Worm (Caenorhabditis elegans) whole organism, L2 larva: ENCODE results near the gene stc-1.

ENCODE experiments used
- Y55F3AM.14 ChIP-seq: fragments of 200-800 bp; sonication (Bioruptor generic); optimal IDR thresholded peaks from 2 replicates; lab custom pipeline; 2018; ENCODE audit warnings: mild to moderate bottlenecking, missing genetic modification characterization, missing compliant biosample characterization
- aly-2 ChIP-seq: fragments of 150-350 bp; optimal IDR thresholded peaks from 2 replicates; lab custom pipeline; 2014; ENCODE audit warnings: missing biosample characterization, missing genetic modification characterization
- blmp-1 ChIP-seq: sonication (generic microtip); optimal IDR thresholded peaks from 2 replicates; lab custom pipeline; 2017; ENCODE audit warnings: missing genetic modification characterization, mild to moderate bottlenecking, missing compliant biosample characterization, antibody characterized with exemption, moderate library complexity; ENCODE audit not compliant: insufficient read depth
- ceh-16 ChIP-seq: fragments of 150-350 bp; optimal IDR thresholded peaks from 2 replicates; lab custom pipeline; 2014; ENCODE audit warnings: missing biosample characterization, missing genetic modification characterization
- ceh-82 ChIP-seq: fragments of 150-350 bp; optimal IDR thresholded peaks from 2 replicates; lab custom pipeline; 2014; ENCODE audit warnings: missing biosample characterization, missing genetic modification characterization
- dmd-4 ChIP-seq: sonication (generic microtip); optimal IDR thresholded peaks from 2 replicates; lab custom pipeline; 2017; ENCODE audit warnings: missing biosample characterization, missing genetic modification characterization
- gmeb-1 ChIP-seq: fragments of 150-350 bp; optimal IDR thresholded peaks from 2 replicates; lab custom pipeline; 2014; ENCODE audit warnings: missing biosample characterization, missing genetic modification characterization
- nhr-10 ChIP-seq: sonication (generic microtip); optimal IDR thresholded peaks from 2 replicates; lab custom pipeline; 2017; ENCODE audit warnings: missing biosample characterization, missing genetic modification characterization
- nhr-12 ChIP-seq: fragments of 150-350 bp; optimal IDR thresholded peaks from 2 replicates; lab custom pipeline; 2014; ENCODE audit warnings: missing biosample characterization, missing genetic modification characterization
- nhr-77 ChIP-seq: fragments of 150-350 bp; optimal IDR thresholded peaks from 2 replicates; lab custom pipeline; 2014; ENCODE audit warnings: missing biosample characterization, missing genetic modification characterization
- snpc-4 ChIP-seq: fragments of 150-350 bp; optimal IDR thresholded peaks from 2 replicates; lab custom pipeline; 2014; ENCODE audit warnings: missing biosample characterization, missing genetic modification characterization
- zag-1 ChIP-seq: fragments of 150-350 bp; optimal IDR thresholded peaks from 2 replicates; lab custom pipeline; 2014; ENCODE audit warnings: missing biosample characterization, missing genetic modification characterization

DNA sequence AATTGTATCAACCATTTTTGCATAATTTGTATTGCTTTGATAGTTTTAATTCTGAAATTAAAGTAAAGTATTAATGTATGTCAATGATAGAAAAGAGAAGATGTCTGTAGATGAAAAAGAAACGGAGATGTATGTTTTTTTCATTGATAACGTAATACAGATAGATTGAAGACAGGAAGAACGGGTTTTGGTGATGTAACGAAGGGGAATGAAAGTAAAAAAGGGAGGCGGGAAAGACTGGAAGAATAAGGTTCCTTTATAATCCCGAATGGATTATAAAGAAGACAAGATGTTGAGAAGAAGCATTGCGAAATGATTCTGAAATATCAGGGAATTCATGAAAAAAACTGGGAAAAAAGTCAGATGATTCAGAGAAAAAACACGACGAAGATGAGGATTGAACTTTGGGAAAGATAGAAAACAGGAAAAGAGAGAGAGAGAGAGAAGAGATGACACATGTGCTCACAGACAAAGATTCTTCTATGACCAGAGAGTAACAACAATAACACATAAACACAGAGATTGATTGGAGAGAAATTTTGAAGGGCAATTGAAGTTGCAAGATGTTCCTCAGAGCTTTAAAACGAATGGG is 19.2 kb upstream of the stc-1 start, which contains the start of gene F54C9.11:
- TF ChIP-seq nhr-12 (tag; lab: Kevin White, UChicago) (no peak), zag-1 (peak; percentile 15), gmeb-1 (tag; lab: Kevin White, UChicago) (no peak), aly-2 (tag; lab: Kevin White, UChicago) (no peak), ceh-82 (tag; lab: Kevin White, UChicago) (no peak), snpc-4 (tag; lab: Kevin White, UChicago) (no peak), ceh-16 (tag; lab: Kevin White, UChicago) (no peak), blmp-1 (tag; lab: Kevin White, UChicago) (no peak), dmd-4 (tag; lab: Kevin White, UChicago) (no peak), nhr-10 (tag; lab: Kevin White, UChicago) (no peak), nhr-77 (tag; lab: Kevin White, UChicago) (no peak), Y55F3AM.14 (GFP tag; lab: Kevin White, UChicago) (no peak)
